Worm (Caenorhabditis elegans) whole organism, L2 larva: ENCODE data around the gene emc-3.

Experiments
- elt-1 ChIP-seq: fragments of 150-350 bp; optimal IDR thresholded peaks from 2 replicates; lab custom pipeline; 2014; ENCODE audit warnings: missing biosample characterization, missing genetic modification characterization
- mbf-1 ChIP-seq: sonication (generic microtip); optimal IDR thresholded peaks from 2 replicates; lab custom pipeline; 2017; ENCODE audit warnings: missing biosample characterization, missing genetic modification characterization
- mdl-1 ChIP-seq, 2 experiments: fragments of 150-350 bp in 1 of 2; sonication (generic microtip) in 1 of 2; optimal IDR thresholded peaks; 2 replicates each; lab custom pipeline; 2017; ENCODE audit warnings: missing biosample characterization in 2 of 2, missing genetic modification characterization in 2 of 2

ce11 chrIV:13353143-13353773 lies 28.5 kb downstream of the emc-3 start, which contains the start of the genes rec-8 and mex-5:
- no peak for TF ChIP-seq elt-1 (tag; lab: Kevin White, UChicago)
- TF ChIP-seq mdl-1 (tag; optimal IDR thresholded peaks at IDR 0.05; lab: Kevin White, UChicago), result no peak
- TF ChIP-seq mbf-1 (tag; lab: Kevin White, UChicago), result no peak
